Fruit fly (Drosophila melanogaster) whole organism, embryonic: ENCODE results near the gene Doa.

Source experiments
- Adf1 ChIP-seq: fragments of 200-800 bp; sonication (Bioruptor generic); IDR thresholded peaks from 2 replicates; pipeline ENCODE4 v1.3.6; 2022; ENCODE audit warnings: missing biosample characterization, missing genetic modification characterization
- Bdp1 ChIP-seq: fragments of 200-800 bp; sonication (Bioruptor generic); optimal IDR thresholded peaks from 3 replicates; lab custom pipeline; 2016; ENCODE audit warnings: missing biosample characterization, missing genetic modification characterization
- CG10431 ChIP-seq: fragments of 200-800 bp; sonication (Bioruptor generic); optimal IDR thresholded peaks from 3 replicates; lab custom pipeline; 2018; ENCODE audit warnings: missing biosample characterization, mild to moderate bottlenecking, missing genetic modification characterization
- CG13624 ChIP-seq: fragments of 200-800 bp; sonication (Bioruptor generic); optimal IDR thresholded peaks from 2 replicates; lab custom pipeline; 2016; ENCODE audit warnings: missing biosample characterization, missing genetic modification characterization
- CG13894 ChIP-seq: fragments of 200-800 bp; sonication (Bioruptor generic); optimal IDR thresholded peaks from 3 replicates; lab custom pipeline; 2018; ENCODE audit warnings: missing biosample characterization, mild to moderate bottlenecking, missing genetic modification characterization, moderate library complexity
- CG15601 ChIP-seq: fragments of 200-800 bp; sonication (Bioruptor generic); optimal IDR thresholded peaks from 3 replicates; lab custom pipeline; 2019; ENCODE audit warnings: missing biosample characterization, mild to moderate bottlenecking, missing genetic modification characterization, moderate library complexity
- CG16863 ChIP-seq: fragments of 200-800 bp; sonication (Bioruptor generic); optimal IDR thresholded peaks from 3 replicates; lab custom pipeline; 2016; ENCODE audit warnings: missing biosample characterization, missing genetic modification characterization
- CG17385 ChIP-seq: fragments of 200-800 bp; sonication (Bioruptor generic); optimal IDR thresholded peaks from 3 replicates; lab custom pipeline; 2018; ENCODE audit warnings: missing biosample characterization, mild to moderate bottlenecking, missing genetic modification characterization
- CG17802 ChIP-seq: fragments of 200-800 bp; sonication (Bioruptor generic); optimal IDR thresholded peaks from 2 replicates; lab custom pipeline; 2018; ENCODE audit warnings: missing biosample characterization, mild to moderate bottlenecking, missing genetic modification characterization, moderate library complexity
- CG2678 ChIP-seq: fragments of 200-800 bp; sonication (Bioruptor generic); optimal IDR thresholded peaks from 3 replicates; lab custom pipeline; 2019; ENCODE audit warnings: missing biosample characterization, mild to moderate bottlenecking, missing genetic modification characterization, moderate library complexity
- CG30403 ChIP-seq: fragments of 200-800 bp; sonication (Bioruptor generic); optimal IDR thresholded peaks from 3 replicates; lab custom pipeline; 2016; ENCODE audit warnings: missing biosample characterization, missing genetic modification characterization
- CG31441 ChIP-seq: fragments of 200-800 bp; sonication (Bioruptor generic); IDR thresholded peaks from 2 replicates; pipeline ENCODE4 v1.3.6; 2022; ENCODE audit warnings: missing biosample characterization, missing genetic modification characterization
- CG33557 ChIP-seq: fragments of 200-800 bp; sonication (Bioruptor generic); optimal IDR thresholded peaks from 2 replicates; lab custom pipeline; 2019; ENCODE audit warnings: missing biosample characterization, mild to moderate bottlenecking, missing genetic modification characterization, moderate library complexity
- CG4730 ChIP-seq: fragments of 200-800 bp; sonication (Bioruptor generic); IDR thresholded peaks from 2 replicates; pipeline ENCODE4 v1.3.6; 2022; ENCODE audit warnings: missing biosample characterization, missing genetic modification characterization
- CG7556 ChIP-seq: fragments of 200-800 bp; sonication (Bioruptor generic); optimal IDR thresholded peaks from 2 replicates; lab custom pipeline; 2017; ENCODE audit warnings: missing biosample characterization, mild to moderate bottlenecking, missing genetic modification characterization
- D19A ChIP-seq: fragments of 200-800 bp; optimal IDR thresholded peaks from 3 replicates; lab custom pipeline; 2019; ENCODE audit warnings: missing biosample characterization, mild to moderate bottlenecking, missing genetic modification characterization, moderate library complexity
- Dip2 ChIP-seq: fragments of 200-800 bp; sonication (Bioruptor generic); IDR thresholded peaks from 2 replicates; pipeline ENCODE4 v1.3.6; 2022; ENCODE audit warnings: missing biosample characterization, missing genetic modification characterization
- Drgx ChIP-seq: fragments of 200-800 bp; sonication (Bioruptor generic); IDR thresholded peaks from 2 replicates; pipeline ENCODE4 v1.3.6; 2022; ENCODE audit warnings: missing biosample characterization, missing genetic modification characterization
- Eip74EF ChIP-seq, 2 experiments: fragments of 200-800 bp in 1 of 2; fragments of >200 bp in 1 of 2; sonication (Bioruptor generic) in 1 of 2; optimal IDR thresholded peaks; 2 replicates each; lab custom pipeline; 2017 to 2019; ENCODE audit warnings: missing biosample characterization in 2 of 2, missing genetic modification characterization in 2 of 2, mild to moderate bottlenecking in 1 of 2, moderate library complexity in 1 of 2
- Kr ChIP-seq: fragments of 200-800 bp; sonication (Bioruptor generic); optimal IDR thresholded peaks from 2 replicates; lab custom pipeline; 2017; ENCODE audit warnings: missing biosample characterization, mild to moderate bottlenecking, missing genetic modification characterization
- Lpt ChIP-seq: fragments of >200 bp; optimal IDR thresholded peaks from 2 replicates; lab custom pipeline; 2018; ENCODE audit warnings: missing biosample characterization, missing genetic modification characterization
- Rx ChIP-seq: fragments of 200-800 bp; sonication (Bioruptor generic); IDR thresholded peaks from 2 replicates; pipeline ENCODE4 v1.3.6; 2022; ENCODE audit warnings: missing biosample characterization, missing genetic modification characterization
- Sox100B ChIP-seq: fragments of 200-800 bp; sonication (Bioruptor generic); optimal IDR thresholded peaks from 3 replicates; lab custom pipeline; 2018; ENCODE audit warnings: missing biosample characterization, mild to moderate bottlenecking, missing genetic modification characterization
- Sox102F ChIP-seq: fragments of 200-800 bp; sonication (Bioruptor generic); optimal IDR thresholded peaks from 2 replicates; lab custom pipeline; 2018; ENCODE audit warnings: missing biosample characterization, mild to moderate bottlenecking, missing genetic modification characterization, moderate library complexity
- Spps ChIP-seq: fragments of 200-800 bp; sonication (Bioruptor generic); optimal IDR thresholded peaks from 2 replicates; lab custom pipeline; 2018; ENCODE audit warnings: missing biosample characterization, mild to moderate bottlenecking, missing genetic modification characterization
- aop ChIP-seq: fragments of 200-800 bp; sonication (Bioruptor generic); IDR thresholded peaks from 2 replicates; pipeline ENCODE4 v1.3.6; 2022; ENCODE audit warnings: missing biosample characterization, missing genetic modification characterization
- ase ChIP-seq: fragments of 200-800 bp; sonication (Bioruptor generic); IDR thresholded peaks from 3 replicates; pipeline ENCODE4 v1.3.6; 2022; ENCODE audit warnings: missing biosample characterization, missing genetic modification characterization
- bab2 ChIP-seq: fragments of 200-800 bp; sonication (Bioruptor generic); optimal IDR thresholded peaks from 2 replicates; lab custom pipeline; 2016; ENCODE audit warnings: missing biosample characterization, missing genetic modification characterization
- bcd ChIP-seq: fragments of 200-800 bp; sonication (Bioruptor generic); optimal IDR thresholded peaks from 2 replicates; lab custom pipeline; 2017; ENCODE audit warnings: missing biosample characterization, mild to moderate bottlenecking, missing genetic modification characterization
- bsh ChIP-seq, 2 experiments: fragments of 200-800 bp; sonication (Bioruptor generic); optimal IDR thresholded peaks; 2 replicates each; lab custom pipeline; 2017 to 2018; ENCODE audit warnings: mild to moderate bottlenecking in 2 of 2, missing biosample characterization in 2 of 2, missing genetic modification characterization in 2 of 2, moderate library complexity in 1 of 2
- chif ChIP-seq, 2 experiments: fragments of 200-800 bp; sonication (Bioruptor generic); optimal IDR thresholded peaks; 3 replicates each; lab custom pipeline; 2016; ENCODE audit warnings: missing biosample characterization in 2 of 2, missing genetic modification characterization in 2 of 2
- crol ChIP-seq: fragments of 200-800 bp; sonication (Bioruptor generic); IDR thresholded peaks from 2 replicates; pipeline ENCODE4 v1.3.6; 2022; ENCODE audit warnings: missing biosample characterization, missing genetic modification characterization
- cwo ChIP-seq: fragments of 200-800 bp; sonication (Bioruptor generic); optimal IDR thresholded peaks from 3 replicates; lab custom pipeline; 2017; ENCODE audit warnings: missing biosample characterization, missing genetic modification characterization, mild to moderate bottlenecking, moderate library complexity, missing genetic modification reagents
- disco-r ChIP-seq: fragments of 200-800 bp; sonication (Bioruptor generic); optimal IDR thresholded peaks from 2 replicates; lab custom pipeline; 2016; ENCODE audit warnings: missing biosample characterization, missing genetic modification characterization
- ewg ChIP-seq: fragments of 200-800 bp; sonication (Bioruptor generic); optimal IDR thresholded peaks from 3 replicates; lab custom pipeline; 2017; ENCODE audit warnings: mild to moderate bottlenecking, missing biosample characterization, missing genetic modification reagents, missing genetic modification characterization
- fd3F ChIP-seq: fragments of 200-800 bp; sonication (Bioruptor generic); optimal IDR thresholded peaks from 2 replicates; lab custom pipeline; 2018; ENCODE audit warnings: missing biosample characterization, mild to moderate bottlenecking, missing genetic modification characterization, moderate library complexity
- hkb ChIP-seq, 2 experiments: fragments of 200-800 bp in 1 of 2; fragments of >200 bp in 1 of 2; sonication (Bioruptor generic) in 1 of 2; IDR thresholded peaks in 1 of 2; optimal IDR thresholded peaks in 1 of 2; 2 replicates each; pipeline versions ENCODE4 v1.3.6 to Lab custom; 2017 to 2022; ENCODE audit warnings: missing biosample characterization in 1 of 2, missing genetic modification characterization in 1 of 2
- hth ChIP-seq: fragments of >200 bp; optimal IDR thresholded peaks from 2 replicates; lab custom pipeline; 2017; ENCODE audit warnings: inconsistent platforms
- jumu ChIP-seq: fragments of 200-800 bp; sonication (Bioruptor generic); optimal IDR thresholded peaks from 3 replicates; lab custom pipeline; 2016; ENCODE audit warnings: missing biosample characterization, missing genetic modification characterization
- mam ChIP-seq: fragments of 200-800 bp; sonication (Bioruptor generic); optimal IDR thresholded peaks from 3 replicates; lab custom pipeline; 2016; ENCODE audit warnings: missing biosample characterization, missing genetic modification characterization
- nerfin-1 ChIP-seq: fragments of 200-800 bp; sonication (Bioruptor generic); optimal IDR thresholded peaks from 3 replicates; lab custom pipeline; 2019; ENCODE audit warnings: missing biosample characterization, mild to moderate bottlenecking, missing genetic modification characterization, moderate library complexity
- ranshi ChIP-seq: fragments of 200-800 bp; sonication (Bioruptor generic); IDR thresholded peaks from 2 replicates; pipeline ENCODE4 v1.3.6; 2022; ENCODE audit warnings: missing biosample characterization, missing genetic modification characterization
- sim ChIP-seq: fragments of 200-800 bp; sonication (Bioruptor generic); IDR thresholded peaks from 2 replicates; pipeline ENCODE4 v1.3.6; 2022; ENCODE audit warnings: missing biosample characterization, missing genetic modification characterization
- sima ChIP-seq: fragments of 200-800 bp; sonication (Bioruptor generic); optimal IDR thresholded peaks from 2 replicates; lab custom pipeline; 2016; ENCODE audit warnings: missing biosample characterization, missing genetic modification characterization
- sob ChIP-seq: fragments of 200-800 bp; sonication (Bioruptor generic); IDR thresholded peaks from 2 replicates; pipeline ENCODE4 v1.3.6; 2022; ENCODE audit warnings: missing biosample characterization, missing genetic modification characterization
- sug ChIP-seq: fragments of 200-800 bp; optimal IDR thresholded peaks from 2 replicates; lab custom pipeline; 2019; ENCODE audit warnings: missing biosample characterization, mild to moderate bottlenecking, missing genetic modification characterization, moderate library complexity
- trem ChIP-seq: fragments of 200-800 bp; optimal IDR thresholded peaks from 3 replicates; lab custom pipeline; 2019; ENCODE audit warnings: missing biosample characterization, mild to moderate bottlenecking, missing genetic modification characterization, moderate library complexity
- wdn ChIP-seq: fragments of 200-800 bp; sonication (Bioruptor generic); IDR thresholded peaks from 2 replicates; pipeline ENCODE4 v1.3.6; 2022; ENCODE audit warnings: missing biosample characterization, missing genetic modification characterization

Doa gene

DNA sequence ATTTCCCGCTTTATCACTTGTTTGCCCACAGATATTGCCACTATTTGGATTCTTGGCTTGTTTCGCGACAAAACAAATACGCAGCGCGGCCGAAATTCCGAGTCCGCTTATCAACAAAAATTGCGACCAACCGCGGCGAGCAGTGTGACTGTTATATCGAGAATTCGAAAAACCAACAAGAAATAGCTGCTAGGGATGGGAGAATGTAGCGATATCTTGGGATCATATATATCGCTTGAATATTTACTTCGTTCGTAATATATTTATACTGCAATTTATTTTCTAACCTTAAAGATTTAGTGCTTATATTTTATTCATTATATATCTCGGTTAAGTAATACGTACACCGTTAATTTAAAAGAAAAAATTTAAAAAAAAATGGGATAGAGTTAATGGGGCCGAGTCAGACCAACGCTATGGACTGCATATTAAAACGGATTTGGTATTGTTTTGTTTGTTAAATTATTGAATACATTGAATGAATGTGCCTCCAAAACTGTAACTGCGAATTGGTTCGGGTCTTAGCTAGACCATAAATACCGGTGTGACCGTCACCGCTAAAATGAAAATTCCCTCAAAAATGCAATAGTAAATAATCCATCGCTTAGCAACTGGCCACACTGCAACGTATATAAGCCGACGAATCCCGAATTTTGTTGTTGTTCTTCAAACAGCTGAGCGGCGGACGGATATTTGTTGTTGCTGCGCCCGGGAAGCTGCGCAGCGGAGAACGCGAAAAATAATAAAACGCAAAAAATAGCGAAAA is 43.1 kb upstream of the Doa start, which contains the start of the genes Apc and spg (continued):
- TF ChIP-seq nerfin-1 (tag; lab: Kevin White, UChicago) (peak; percentile 42), CG2678 (tag; lab: Kevin White, UChicago) (peak; percentile 60), sim (GFP tag; lab: Robert Waterston, UW) (no peak), CG4730 (no peak), Bdp1 (GFP tag; lab: Kevin White, UChicago) (peak; percentile 31), Kr (GFP tag; lab: Kevin White, UChicago) (peak; percentile 11), trem (peak; percentile 51), CG13894 (peak; percentile 33), ewg (GFP tag; lab: Kevin White, UChicago) (peak; percentile 50), hkb (optimal IDR thresholded peaks at IDR 0.05; lab: Kevin White, UChicago) (no peak), hkb (GFP tag; IDR thresholded peaks at IDR 0.05; lab: Robert Waterston, UW) (peak; percentile 77), CG13624 (GFP tag; lab: Kevin White, UChicago) (peak; percentile 53), mam (GFP tag; lab: Kevin White, UChicago) (no peak), disco-r (GFP tag; lab: Kevin White, UChicago) (no peak), bab2 (GFP tag; lab: Kevin White, UChicago) (peak; percentile 64), jumu (GFP tag; lab: Kevin White, UChicago) (no peak), CG7556 (no peak), sob (GFP tag; lab: Robert Waterston, UW) (peak; percentile 20; the same call in 1 of the 2 replicates), CG16863 (GFP tag; lab: Kevin White, UChicago) (peak; percentile 10), Dip2 (GFP tag; lab: Robert Waterston, UW) (no peak), cwo (GFP tag; lab: Kevin White, UChicago) (no peak), wdn (GFP tag; lab: Robert Waterston, UW) (0 out of 2 replicates have a peak, but pooled peaks have one; percentile 8), Sox102F (GFP tag; lab: Kevin White, UChicago) (peak; percentile 17), CG17385 (GFP tag; lab: Kevin White, UChicago) (peak; percentile 23), CG30403 (peak; percentile 28), crol (GFP tag; lab: Robert Waterston, UW) (0 out of 2 replicates have a peak, but pooled peaks have one; percentile 27), ase (GFP tag; lab: Robert Waterston, UW) (no peak), Adf1 (GFP tag; lab: Robert Waterston, UW) (0 out of 2 replicates have a peak, but pooled peaks have one; percentile 32), fd3F (GFP tag; lab: Kevin White, UChicago) (peak; percentile 11), bsh (GFP tag; optimal IDR thresholded peaks at IDR 0.05; lab: Kevin White, UChicago) (peak; percentile 18 to 62), Sox100B (GFP tag; lab: Kevin White, UChicago) (no peak), aop (GFP tag; lab: Robert Waterston, UW) (no peak), sug (tag; lab: Kevin White, UChicago) (peak; percentile 93), ranshi (peak; percentile 50; the same call in 1 of the 2 replicates), CG17802 (tag; lab: Kevin White, UChicago) (no peak), Drgx (GFP tag; lab: Robert Waterston, UW) (0 out of 2 replicates have a peak, but pooled peaks have one; percentile 61), Lpt (no peak), CG10431 (no peak), D19A (tag; lab: Kevin White, UChicago) (peak; percentile 25), bcd (GFP tag; lab: Kevin White, UChicago) (peak; percentile 7), Spps (tag; lab: Kevin White, UChicago) (no peak), chif (GFP tag; optimal IDR thresholded peaks at IDR 0.05; lab: Kevin White, UChicago) (peak in 1 of 2 experiments; percentile 7), CG31441 (GFP tag; lab: Robert Waterston, UW) (peak; percentile 36), CG15601 (tag; lab: Kevin White, UChicago) (peak; percentile 27), Eip74EF (GFP tag; optimal IDR thresholded peaks at IDR 0.05; lab: Kevin White, UChicago) (peak in 1 of 2 experiments; percentile 8), CG33557 (GFP tag; lab: Kevin White, UChicago) (no peak), sima (GFP tag; lab: Kevin White, UChicago) (no peak), Rx (GFP tag; lab: Robert Waterston, UW) (peak; percentile 25; the same call in 1 of the 2 replicates), hth (lab: Kevin White, UChicago) (no peak)
